Fruit fly (Drosophila melanogaster) whole organism, prepupa: Measurements from ENCODE around the gene SdicC.

Experiments used
- CG10631 ChIP-seq: fragments of 200-800 bp; sonication (Bioruptor generic); optimal IDR thresholded peaks from 2 replicates; lab custom pipeline; 2016; ENCODE audit warnings: missing biosample characterization, missing genetic modification characterization
- CG10669 ChIP-seq: fragments of 200-800 bp; sonication (Bioruptor generic); optimal IDR thresholded peaks from 3 replicates; lab custom pipeline; 2018; ENCODE audit warnings: missing biosample characterization, mild to moderate bottlenecking, missing genetic modification characterization, moderate library complexity
- CG11294 ChIP-seq: fragments of 200-800 bp; sonication (Bioruptor generic); IDR thresholded peaks from 2 replicates; pipeline ENCODE4 v1.3.6; 2022; ENCODE audit warnings: missing biosample characterization, missing genetic modification characterization
- CG11902 ChIP-seq: fragments of 200-800 bp; sonication (Bioruptor generic); optimal IDR thresholded peaks from 3 replicates; lab custom pipeline; 2016; ENCODE audit warnings: missing biosample characterization, missing genetic modification characterization
- CG1621 ChIP-seq: fragments of 200-800 bp; sonication (Bioruptor generic); optimal IDR thresholded peaks from 3 replicates; lab custom pipeline; 2018; ENCODE audit warnings: missing biosample characterization, mild to moderate bottlenecking, missing genetic modification characterization
- CG16779 ChIP-seq: fragments of 200-800 bp; sonication (Bioruptor generic); optimal IDR thresholded peaks from 3 replicates; lab custom pipeline; 2017; ENCODE audit warnings: missing biosample characterization, mild to moderate bottlenecking, missing genetic modification characterization
- CG3032 ChIP-seq: fragments of 200-800 bp; optimal IDR thresholded peaks from 2 replicates; lab custom pipeline; 2019; ENCODE audit warnings: missing biosample characterization, mild to moderate bottlenecking, missing genetic modification characterization, moderate library complexity
- CG31627 ChIP-seq: fragments of 200-800 bp; sonication (Bioruptor generic); optimal IDR thresholded peaks from 3 replicates; lab custom pipeline; 2016; ENCODE audit warnings: missing biosample characterization, missing genetic modification characterization
- CG32006 ChIP-seq: fragments of 200-800 bp; sonication (Bioruptor generic); optimal IDR thresholded peaks from 3 replicates; lab custom pipeline; 2017; ENCODE audit warnings: missing biosample characterization, mild to moderate bottlenecking, missing genetic modification characterization
- CG34406 ChIP-seq: fragments of 200-800 bp; sonication (Bioruptor generic); optimal IDR thresholded peaks from 3 replicates; lab custom pipeline; 2016; ENCODE audit warnings: missing biosample characterization, missing genetic modification characterization
- CG3919 ChIP-seq: fragments of 200-800 bp; sonication (Bioruptor generic); optimal IDR thresholded peaks from 3 replicates; lab custom pipeline; 2016; ENCODE audit warnings: missing biosample characterization, missing genetic modification characterization
- CG4318 ChIP-seq: fragments of 200-800 bp; sonication (Bioruptor generic); optimal IDR thresholded peaks from 3 replicates; lab custom pipeline; 2017; ENCODE audit warnings: missing biosample characterization, mild to moderate bottlenecking, missing genetic modification characterization
- CG6163 ChIP-seq: fragments of 200-800 bp; sonication (Bioruptor generic); IDR thresholded peaks from 3 replicates; pipeline ENCODE4 v1.3.6; 2022; ENCODE audit warnings: missing biosample characterization, missing genetic modification characterization
- CG6276 ChIP-seq: fragments of 200-800 bp; sonication (Bioruptor generic); optimal IDR thresholded peaks from 2 replicates; lab custom pipeline; 2017; ENCODE audit warnings: missing biosample characterization, mild to moderate bottlenecking, missing genetic modification characterization
- CG6792 ChIP-seq: fragments of 200-800 bp; sonication (Bioruptor generic); optimal IDR thresholded peaks from 3 replicates; lab custom pipeline; 2016; ENCODE audit warnings: missing biosample characterization, missing genetic modification characterization
- CG6808 ChIP-seq: fragments of 200-800 bp; sonication (Bioruptor generic); optimal IDR thresholded peaks from 3 replicates; lab custom pipeline; 2017; ENCODE audit warnings: missing biosample characterization, missing genetic modification characterization, mild to moderate bottlenecking, moderate library complexity, missing genetic modification reagents
- CG8119 ChIP-seq: fragments of 200-800 bp; sonication (Bioruptor generic); IDR thresholded peaks from 3 replicates; pipeline ENCODE4 v1.3.6; 2022; ENCODE audit warnings: missing biosample characterization, missing genetic modification characterization
- CG8319 ChIP-seq: fragments of 200-800 bp; sonication (Bioruptor generic); optimal IDR thresholded peaks from 3 replicates; lab custom pipeline; 2016; ENCODE audit warnings: missing biosample characterization, missing genetic modification characterization
- CG9139 ChIP-seq: fragments of 200-800 bp; sonication (Bioruptor generic); optimal IDR thresholded peaks from 3 replicates; lab custom pipeline; 2017; ENCODE audit warnings: missing biosample characterization, mild to moderate bottlenecking, missing genetic modification characterization
- Eip75B ChIP-seq: fragments of 200-800 bp; sonication (Bioruptor generic); optimal IDR thresholded peaks from 3 replicates; lab custom pipeline; 2016; ENCODE audit warnings: missing biosample characterization, missing genetic modification characterization
- Eip78C ChIP-seq: fragments of 200-800 bp; sonication (Bioruptor generic); peaks from one replicate; lab custom pipeline; 2016; ENCODE audit warnings: missing biosample characterization, missing genetic modification characterization
- Ets96B ChIP-seq: fragments of 200-800 bp; optimal IDR thresholded peaks from 2 replicates; lab custom pipeline; 2019; ENCODE audit warnings: missing biosample characterization, mild to moderate bottlenecking, missing genetic modification characterization, moderate library complexity
- Gug ChIP-seq: fragments of 200-800 bp; sonication (Bioruptor generic); IDR thresholded peaks from 2 replicates; pipeline ENCODE4 v1.3.6; 2022; ENCODE audit warnings: missing biosample characterization, missing genetic modification characterization
- Hr39 ChIP-seq: fragments of 200-800 bp; sonication (Bioruptor generic); optimal IDR thresholded peaks from 2 replicates; lab custom pipeline; 2016; ENCODE audit warnings: missing biosample characterization, missing genetic modification characterization
- Hr4 ChIP-seq: fragments of 200-800 bp; sonication (Bioruptor generic); optimal IDR thresholded peaks from 3 replicates; lab custom pipeline; 2016; ENCODE audit warnings: missing biosample characterization, missing genetic modification characterization
- Lpt ChIP-seq: fragments of 200-800 bp; sonication (Bioruptor generic); optimal IDR thresholded peaks from 3 replicates; lab custom pipeline; 2016; ENCODE audit warnings: missing biosample characterization, missing genetic modification characterization
- Met ChIP-seq: fragments of 200-800 bp; sonication (Bioruptor generic); optimal IDR thresholded peaks from 3 replicates; lab custom pipeline; 2016; ENCODE audit warnings: missing biosample characterization, missing genetic modification characterization
- Smox ChIP-seq: fragments of 200-800 bp; sonication (Bioruptor generic); optimal IDR thresholded peaks from 3 replicates; lab custom pipeline; 2016; ENCODE audit warnings: missing biosample characterization, missing genetic modification characterization
- Sox102F ChIP-seq: fragments of 200-800 bp; sonication (Bioruptor generic); optimal IDR thresholded peaks from 2 replicates; lab custom pipeline; 2016; ENCODE audit warnings: missing biosample characterization, mild to moderate bottlenecking, missing genetic modification characterization
- Sox15 ChIP-seq: fragments of 200-800 bp; sonication (Bioruptor generic); optimal IDR thresholded peaks from 3 replicates; lab custom pipeline; 2016; ENCODE audit warnings: missing biosample characterization, missing genetic modification characterization
- achi ChIP-seq: fragments of 200-800 bp; sonication (Bioruptor generic); optimal IDR thresholded peaks from 3 replicates; lab custom pipeline; 2016; ENCODE audit warnings: missing biosample characterization, missing genetic modification characterization
- acj6 ChIP-seq: fragments of 200-800 bp; sonication (Bioruptor generic); optimal IDR thresholded peaks from 3 replicates; lab custom pipeline; 2016; ENCODE audit warnings: missing biosample characterization, missing genetic modification characterization
- cyc ChIP-seq: fragments of 200-800 bp; sonication (Bioruptor generic); optimal IDR thresholded peaks from 3 replicates; lab custom pipeline; 2016; ENCODE audit warnings: missing biosample characterization, missing genetic modification characterization
- dac ChIP-seq: fragments of 200-800 bp; sonication (Bioruptor generic); optimal IDR thresholded peaks from 2 replicates; lab custom pipeline; 2017; ENCODE audit warnings: missing biosample characterization, mild to moderate bottlenecking, missing genetic modification characterization
- dsx ChIP-seq: fragments of 200-800 bp; optimal IDR thresholded peaks from 3 replicates; lab custom pipeline; 2019; ENCODE audit warnings: missing biosample characterization, mild to moderate bottlenecking, missing genetic modification characterization, moderate library complexity; ENCODE audit not compliant: poor library complexity, severe bottlenecking
- eg ChIP-seq: fragments of 200-800 bp; sonication (Bioruptor generic); IDR thresholded peaks from 3 replicates; pipeline ENCODE4 v1.3.6; 2022; ENCODE audit warnings: missing biosample characterization, missing genetic modification characterization
- fkh ChIP-seq: fragments of 200-800 bp; sonication (Bioruptor generic); optimal IDR thresholded peaks from 3 replicates; lab custom pipeline; 2017; ENCODE audit warnings: missing biosample characterization, mild to moderate bottlenecking, missing genetic modification characterization, moderate library complexity
- lz ChIP-seq: fragments of 200-800 bp; sonication (Bioruptor generic); optimal IDR thresholded peaks from 3 replicates; lab custom pipeline; 2016; ENCODE audit warnings: missing biosample characterization, missing genetic modification characterization
- net ChIP-seq: fragments of 200-800 bp; sonication (Bioruptor generic); optimal IDR thresholded peaks from 3 replicates; lab custom pipeline; 2016; ENCODE audit warnings: missing biosample characterization, missing genetic modification characterization
- pdm3 ChIP-seq: fragments of 200-800 bp; sonication (Bioruptor generic); optimal IDR thresholded peaks from 3 replicates; lab custom pipeline; 2016; ENCODE audit warnings: missing biosample characterization, missing genetic modification characterization
- spab ChIP-seq: fragments of 200-800 bp; sonication (Bioruptor generic); optimal IDR thresholded peaks from 2 replicates; lab custom pipeline; 2017; ENCODE audit warnings: missing biosample characterization, mild to moderate bottlenecking, missing genetic modification characterization, missing genetic modification reagents
- ss ChIP-seq, 2 experiments: fragments of 200-800 bp; sonication (Bioruptor generic); optimal IDR thresholded peaks; 2 replicates in 1 of 2; 3 replicates in 1 of 2; lab custom pipeline; 2017 to 2018; ENCODE audit warnings: mild to moderate bottlenecking in 2 of 2, missing biosample characterization in 2 of 2, missing genetic modification characterization in 2 of 2, moderate library complexity in 1 of 2
- topi ChIP-seq: fragments of 200-800 bp; sonication (Bioruptor generic); optimal IDR thresholded peaks from 3 replicates; lab custom pipeline; 2016; ENCODE audit warnings: missing biosample characterization, missing genetic modification characterization

Gene SdicC

dm6 chrX:20238736-20239607, 21.9 kb upstream of the SdicC start (continued):
- TF ChIP-seq Ets96B (no peak), CG6792 (GFP tag; lab: Kevin White, UChicago) (no peak), Sox102F (no peak), ss (GFP tag; optimal IDR thresholded peaks at IDR 0.05; lab: Kevin White, UChicago) (no peak), CG4318 (GFP tag; lab: Kevin White, UChicago) (no peak), CG11294 (GFP tag; lab: Robert Waterston, UW) (no peak), fkh (GFP tag; lab: Kevin White, UChicago) (no peak), CG11902 (GFP tag; lab: Kevin White, UChicago) (no peak), CG8319 (GFP tag; lab: Kevin White, UChicago) (no peak), Gug (no peak)
- TF ChIP-seq, all 60 proteins: peak for 5

- no peak for TF ChIP-seq Hr4
- TF ChIP-seq ss (GFP tag; optimal IDR thresholded peaks at IDR 0.05; lab: Kevin White, UChicago): peak in 1 of 2 experiments; percentile 46
These were observed 20.9 kb upstream of the SdicC start for dm6 chrX:20237914-20238313.

- TF ChIP-seq achi (GFP tag; lab: Kevin White, UChicago) (peak; percentile 50), CG3032 (tag; lab: Kevin White, UChicago) (peak; percentile 63), fkh (GFP tag; lab: Kevin White, UChicago) (no peak), CG6276 (GFP tag; lab: Kevin White, UChicago) (no peak), lz (GFP tag; lab: Kevin White, UChicago) (peak; percentile 66), Sox102F (peak; percentile 53), Smox (GFP tag; lab: Kevin White, UChicago) (peak; percentile 12), pdm3 (peak; percentile 42), CG1621 (tag; lab: Kevin White, UChicago) (peak; percentile 56), CG9139 (GFP tag; lab: Kevin White, UChicago) (no peak), spab (GFP tag; lab: Kevin White, UChicago) (no peak), CG4318 (GFP tag; lab: Kevin White, UChicago) (peak; percentile 2), CG11902 (GFP tag; lab: Kevin White, UChicago) (peak; percentile 22), acj6 (GFP tag; lab: Kevin White, UChicago) (peak; percentile 28), Eip75B (GFP tag; lab: Kevin White, UChicago) (peak; percentile 32), dsx (GFP tag; lab: Kevin White, UChicago) (peak; percentile 66), dac (peak; percentile 12), CG10631 (GFP tag; lab: Kevin White, UChicago) (peak; percentile 46), CG16779 (tag; lab: Kevin White, UChicago) (no peak), CG6808 (GFP tag; lab: Kevin White, UChicago) (peak; percentile 31), CG34406 (GFP tag; lab: Kevin White, UChicago) (peak; percentile 39), CG31627 (GFP tag; lab: Kevin White, UChicago) (peak; percentile 40), Met (GFP tag; lab: Kevin White, UChicago) (peak; percentile 44), ss (GFP tag; optimal IDR thresholded peaks at IDR 0.05; lab: Kevin White, UChicago) (peak in 1 of 2 experiments; percentile 10), Eip78C (GFP tag; lab: Kevin White, UChicago) (peak; percentile 76), Hr39 (peak; percentile 70), topi (GFP tag; lab: Kevin White, UChicago) (peak; percentile 41), cyc (GFP tag; lab: Kevin White, UChicago) (peak; percentile 56), net (GFP tag; lab: Kevin White, UChicago) (no peak), Lpt (GFP tag; lab: Kevin White, UChicago) (no peak), CG10669 (GFP tag; lab: Kevin White, UChicago) (peak; percentile 27), CG32006 (GFP tag; lab: Kevin White, UChicago) (peak; percentile 56), CG8119 (GFP tag; lab: Robert Waterston, UW) (no peak), CG3919 (peak; percentile 38), Sox15 (GFP tag; lab: Kevin White, UChicago) (peak; percentile 41), eg (GFP tag; lab: Robert Waterston, UW) (peak; percentile 63), CG6163 (GFP tag; lab: Robert Waterston, UW) (no peak), Hr4 (peak; percentile 31), Gug (0 out of 2 replicates have a peak, but pooled peaks have one; percentile 16), CG6792 (GFP tag; lab: Kevin White, UChicago) (peak; percentile 27), CG11294 (GFP tag; lab: Robert Waterston, UW) (no peak)
These were observed 18.9 kb upstream of the SdicC start, which contains the start of gene sw for dm6 chrX:20235794-20236513. TSS of gene sw (minus strand) at chrX:20236382.
